Fruit fly (Drosophila melanogaster) whole organism, embryonic: ENCODE results near the gene dgt2.

ENCODE experiments used
- Antp ChIP-seq: fragments of 200-800 bp; sonication (Bioruptor generic); optimal IDR thresholded peaks from 3 replicates; lab custom pipeline; 2016; ENCODE audit warnings: missing biosample characterization, missing genetic modification characterization
- Atf3 ChIP-seq: fragments of 200-800 bp; sonication (Bioruptor generic); optimal IDR thresholded peaks from 3 replicates; lab custom pipeline; 2016; ENCODE audit warnings: missing biosample characterization, missing genetic modification characterization
- BtbVII ChIP-seq: fragments of 200-800 bp; sonication (Bioruptor generic); optimal IDR thresholded peaks from 3 replicates; lab custom pipeline; 2017; ENCODE audit warnings: missing biosample characterization, mild to moderate bottlenecking, missing genetic modification characterization
- C15 ChIP-seq: fragments of 200-800 bp; sonication (Bioruptor generic); IDR thresholded peaks from 3 replicates; pipeline ENCODE4 v1.3.6; 2022; ENCODE audit warnings: missing biosample characterization, missing genetic modification characterization
- CG12391 ChIP-seq: fragments of 200-800 bp; sonication (Bioruptor generic); optimal IDR thresholded peaks from 3 replicates; lab custom pipeline; 2018; ENCODE audit warnings: missing biosample characterization, mild to moderate bottlenecking, missing genetic modification characterization, moderate library complexity
- CG13123 ChIP-seq: fragments of 200-800 bp; sonication (Bioruptor generic); optimal IDR thresholded peaks from 2 replicates; lab custom pipeline; 2016; ENCODE audit warnings: missing biosample characterization, missing genetic modification characterization
- CG13624 ChIP-seq: fragments of 200-800 bp; sonication (Bioruptor generic); optimal IDR thresholded peaks from 2 replicates; lab custom pipeline; 2016; ENCODE audit warnings: missing biosample characterization, missing genetic modification characterization
- CG15073 ChIP-seq: fragments of 200-800 bp; sonication (Bioruptor generic); optimal IDR thresholded peaks from 2 replicates; lab custom pipeline; 2016; ENCODE audit warnings: missing biosample characterization, missing genetic modification characterization
- CG15269 ChIP-seq: fragments of 200-800 bp; sonication (Bioruptor generic); optimal IDR thresholded peaks from 2 replicates; lab custom pipeline; 2018; ENCODE audit warnings: missing biosample characterization, mild to moderate bottlenecking, missing genetic modification characterization, moderate library complexity
- CG15479 ChIP-seq: fragments of 200-800 bp; sonication (Bioruptor generic); optimal IDR thresholded peaks from 3 replicates; lab custom pipeline; 2019; ENCODE audit warnings: missing biosample characterization, mild to moderate bottlenecking, missing genetic modification characterization, moderate library complexity
- CG17829 ChIP-seq: fragments of 200-800 bp; optimal IDR thresholded peaks from 2 replicates; lab custom pipeline; 2019; ENCODE audit warnings: missing biosample characterization, mild to moderate bottlenecking, missing genetic modification characterization, moderate library complexity
- CG17912 ChIP-seq: fragments of 200-800 bp; sonication (Bioruptor generic); optimal IDR thresholded peaks from 2 replicates; lab custom pipeline; 2018; ENCODE audit warnings: missing biosample characterization, mild to moderate bottlenecking, missing genetic modification characterization
- CG1792 ChIP-seq: fragments of 200-800 bp; sonication (Bioruptor generic); optimal IDR thresholded peaks from 2 replicates; lab custom pipeline; 2016; ENCODE audit warnings: missing biosample characterization, missing genetic modification characterization
- CG18262 ChIP-seq: fragments of 200-800 bp; optimal IDR thresholded peaks from 3 replicates; lab custom pipeline; 2019; ENCODE audit warnings: missing biosample characterization, mild to moderate bottlenecking, missing genetic modification characterization, moderate library complexity
- CG2120 ChIP-seq: fragments of 200-800 bp; sonication (Bioruptor generic); optimal IDR thresholded peaks from 3 replicates; lab custom pipeline; 2016; ENCODE audit warnings: missing biosample characterization, missing genetic modification characterization
- CG2678 ChIP-seq: fragments of 200-800 bp; sonication (Bioruptor generic); optimal IDR thresholded peaks from 3 replicates; lab custom pipeline; 2019; ENCODE audit warnings: missing biosample characterization, mild to moderate bottlenecking, missing genetic modification characterization, moderate library complexity
- CG31224 ChIP-seq: fragments of 200-800 bp; sonication (Bioruptor generic); IDR thresholded peaks from 2 replicates; pipeline ENCODE4 v1.3.6; 2022; ENCODE audit warnings: missing biosample characterization, missing genetic modification characterization
- CG4854 ChIP-seq: fragments of 200-800 bp; sonication (Bioruptor generic); optimal IDR thresholded peaks from 2 replicates; lab custom pipeline; 2016; ENCODE audit warnings: missing biosample characterization, missing genetic modification characterization, inconsistent platforms
- CG6272 ChIP-seq: fragments of 200-800 bp; sonication (Bioruptor generic); IDR thresholded peaks from 2 replicates; pipeline ENCODE4 v1.3.6; 2022; ENCODE audit warnings: missing biosample characterization, missing genetic modification characterization
- CG7271 ChIP-seq: fragments of 200-800 bp; sonication (Bioruptor generic); optimal IDR thresholded peaks from 2 replicates; lab custom pipeline; 2018; ENCODE audit warnings: missing biosample characterization, mild to moderate bottlenecking, missing genetic modification characterization, moderate library complexity
- CG8089 ChIP-seq: fragments of 200-800 bp; sonication (Bioruptor generic); optimal IDR thresholded peaks from 3 replicates; lab custom pipeline; 2016; ENCODE audit warnings: missing biosample characterization, missing genetic modification characterization
- CG8281 ChIP-seq: fragments of 200-800 bp; sonication (Bioruptor generic); optimal IDR thresholded peaks from 2 replicates; lab custom pipeline; 2018; ENCODE audit warnings: missing biosample characterization, mild to moderate bottlenecking, missing genetic modification characterization, moderate library complexity
- CG8290 ChIP-seq, 3 experiments: fragments of 200-800 bp; sonication (Bioruptor generic); optimal IDR thresholded peaks; 2 replicates each; lab custom pipeline; 2016 to 2019; ENCODE audit warnings: missing biosample characterization in 3 of 3, missing genetic modification characterization in 3 of 3, mild to moderate bottlenecking in 2 of 3, moderate library complexity in 1 of 3
- CG9797 ChIP-seq: fragments of 200-800 bp; sonication (Bioruptor generic); optimal IDR thresholded peaks from 3 replicates; lab custom pipeline; 2018; ENCODE audit warnings: missing biosample characterization, mild to moderate bottlenecking, missing genetic modification characterization
- Camta ChIP-seq: fragments of 200-800 bp; sonication (Bioruptor generic); optimal IDR thresholded peaks from 2 replicates; lab custom pipeline; 2016; ENCODE audit warnings: missing biosample characterization, missing genetic modification characterization
- Elba2 ChIP-seq: fragments of 200-800 bp; sonication (Bioruptor generic); optimal IDR thresholded peaks from 3 replicates; lab custom pipeline; 2016; ENCODE audit warnings: missing biosample characterization, missing genetic modification characterization
- HLH3B ChIP-seq: fragments of 200-800 bp; sonication (Bioruptor generic); IDR thresholded peaks from 2 replicates; pipeline ENCODE4 v1.3.6; 2022; ENCODE audit warnings: missing biosample characterization, missing genetic modification characterization
- Hey ChIP-seq: fragments of 200-800 bp; sonication (Bioruptor generic); optimal IDR thresholded peaks from 3 replicates; lab custom pipeline; 2018; ENCODE audit warnings: missing biosample characterization, mild to moderate bottlenecking, missing genetic modification characterization
- Jarid2 ChIP-seq: fragments of 200-800 bp; sonication (Bioruptor generic); optimal IDR thresholded peaks from 3 replicates; lab custom pipeline; 2017; ENCODE audit warnings: mild to moderate bottlenecking, missing biosample characterization, missing genetic modification reagents, missing genetic modification characterization
- Lhr ChIP-seq: fragments of 200-800 bp; sonication (Bioruptor generic); optimal IDR thresholded peaks from 3 replicates; lab custom pipeline; 2017; ENCODE audit warnings: mild to moderate bottlenecking, missing biosample characterization, missing genetic modification reagents, missing genetic modification characterization
- NfI ChIP-seq: fragments of 200-800 bp; sonication (Bioruptor generic); optimal IDR thresholded peaks from 3 replicates; lab custom pipeline; 2018; ENCODE audit warnings: missing biosample characterization, mild to moderate bottlenecking, missing genetic modification characterization, moderate library complexity
- abd-A ChIP-seq: fragments of 200-800 bp; sonication (Bioruptor generic); optimal IDR thresholded peaks from 3 replicates; lab custom pipeline; 2019; ENCODE audit warnings: missing biosample characterization, mild to moderate bottlenecking, missing genetic modification characterization, moderate library complexity
- ash1 ChIP-seq: fragments of 200-800 bp; sonication (Bioruptor generic); optimal IDR thresholded peaks from 2 replicates; lab custom pipeline; 2018; ENCODE audit warnings: missing biosample characterization, mild to moderate bottlenecking, missing genetic modification characterization
- az2 ChIP-seq: fragments of 200-800 bp; sonication (Bioruptor generic); optimal IDR thresholded peaks from 3 replicates; lab custom pipeline; 2016; ENCODE audit warnings: missing biosample characterization, missing genetic modification characterization
- chif ChIP-seq, 2 experiments: fragments of 200-800 bp; sonication (Bioruptor generic); optimal IDR thresholded peaks; 3 replicates each; lab custom pipeline; 2016; ENCODE audit warnings: missing biosample characterization in 2 of 2, missing genetic modification characterization in 2 of 2
- ci ChIP-seq: fragments of 200-800 bp; sonication (Bioruptor generic); IDR thresholded peaks from 3 replicates; pipeline ENCODE4 v1.3.6; 2022; ENCODE audit warnings: missing biosample characterization, missing genetic modification characterization
- croc ChIP-seq: fragments of 200-800 bp; sonication (Bioruptor generic); conservative IDR thresholded peaks from 3 replicates; pipeline ENCODE4 v1.3.6; 2022; ENCODE audit warnings: missing biosample characterization, missing genetic modification characterization
- da ChIP-seq: fragments of 200-800 bp; sonication (Bioruptor generic); optimal IDR thresholded peaks from 2 replicates; lab custom pipeline; 2016; ENCODE audit warnings: missing biosample characterization, missing genetic modification characterization
- dpn ChIP-seq, 2 experiments: fragments of 200-800 bp; sonication (Bioruptor generic); optimal IDR thresholded peaks; 3 replicates each; lab custom pipeline; 2016; ENCODE audit warnings: missing biosample characterization in 2 of 2, missing genetic modification characterization in 2 of 2
- eve ChIP-seq, 2 experiments: fragments of >200 bp; optimal IDR thresholded peaks; 2 replicates each; lab custom pipeline; 2017; ENCODE audit warnings: missing biosample characterization in 2 of 2, missing genetic modification characterization in 2 of 2
- fd3F ChIP-seq: fragments of 200-800 bp; sonication (Bioruptor generic); optimal IDR thresholded peaks from 2 replicates; lab custom pipeline; 2018; ENCODE audit warnings: missing biosample characterization, mild to moderate bottlenecking, missing genetic modification characterization, moderate library complexity
- ftz-f1 ChIP-seq: fragments of 200-800 bp; sonication (Bioruptor generic); optimal IDR thresholded peaks from 2 replicates; lab custom pipeline; 2016; ENCODE audit warnings: missing biosample characterization, missing genetic modification characterization
- ham ChIP-seq: fragments of 200-800 bp; sonication (Bioruptor generic); IDR thresholded peaks from 2 replicates; pipeline ENCODE4 v1.3.6; 2022; ENCODE audit warnings: missing biosample characterization, missing genetic modification characterization
- jumu ChIP-seq: fragments of 200-800 bp; sonication (Bioruptor generic); optimal IDR thresholded peaks from 3 replicates; lab custom pipeline; 2016; ENCODE audit warnings: missing biosample characterization, missing genetic modification characterization
- knrl ChIP-seq: fragments of 200-800 bp; sonication (Bioruptor generic); IDR thresholded peaks from 3 replicates; pipeline ENCODE4 v1.3.6; 2022; ENCODE audit warnings: missing biosample characterization, missing genetic modification characterization; ENCODE audit not compliant: partially characterized antibody
- lilli ChIP-seq: fragments of 200-800 bp; sonication (Bioruptor generic); optimal IDR thresholded peaks from 3 replicates; lab custom pipeline; 2016; ENCODE audit warnings: missing biosample characterization, missing genetic modification characterization
- schlank ChIP-seq: fragments of 200-800 bp; sonication (Bioruptor generic); optimal IDR thresholded peaks from 2 replicates; lab custom pipeline; 2018; ENCODE audit warnings: missing biosample characterization, mild to moderate bottlenecking, missing genetic modification characterization
- tup ChIP-seq: fragments of 200-800 bp; sonication (Bioruptor generic); optimal IDR thresholded peaks from 2 replicates; lab custom pipeline; 2016; ENCODE audit warnings: missing biosample characterization, mild to moderate bottlenecking, missing genetic modification characterization, moderate library complexity
- twi ChIP-seq: fragments of 200-800 bp; optimal IDR thresholded peaks from 2 replicates; lab custom pipeline; 2019; ENCODE audit warnings: missing biosample characterization, mild to moderate bottlenecking, missing genetic modification characterization, moderate library complexity

Gene dgt2

DNA sequence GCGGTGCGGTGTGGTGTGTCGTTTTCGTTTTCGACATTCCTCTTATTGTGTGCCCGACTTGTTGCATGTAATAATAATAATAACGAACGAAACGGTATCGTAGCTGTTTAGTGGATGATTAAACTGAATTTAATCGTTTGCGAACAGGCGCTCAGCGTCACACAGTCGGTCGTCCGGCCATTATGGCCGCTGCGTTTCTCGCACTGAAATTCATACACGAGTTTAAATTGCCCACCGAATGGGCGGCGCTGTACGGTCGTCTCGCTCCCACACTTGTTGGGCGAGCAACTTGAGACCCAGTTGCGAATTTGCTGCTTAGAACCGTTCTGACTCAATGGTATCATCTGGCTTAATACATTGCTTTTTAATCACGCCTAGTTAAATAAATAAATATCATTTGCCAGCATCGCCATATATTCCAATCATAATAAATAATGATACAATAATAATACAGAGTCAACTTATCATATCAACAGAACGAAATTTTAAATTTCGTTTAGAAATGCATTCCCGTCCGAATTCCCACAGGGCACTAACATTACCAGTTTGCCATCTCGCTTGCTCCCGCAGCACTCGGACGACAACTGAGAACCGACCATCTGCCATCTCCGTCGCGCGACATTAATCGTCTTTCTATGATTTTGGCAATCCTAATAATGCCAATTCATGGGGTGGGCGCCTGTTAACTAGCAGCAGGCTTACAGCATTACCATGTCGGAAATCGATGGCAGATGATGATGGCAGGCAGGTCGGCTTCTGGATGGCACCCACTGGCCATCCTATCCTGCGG, 21.3 kb downstream of the dgt2 start (continued):
- TF ChIP-seq CG1792: peak; percentile 30
- peak; percentile 91 for TF ChIP-seq CG17829
- peak; percentile 64 for TF ChIP-seq tup (GFP tag; lab: Kevin White, UChicago)
- TF ChIP-seq twi (tag; lab: Kevin White, UChicago): peak; percentile 84
- TF ChIP-seq dpn (GFP tag; optimal IDR thresholded peaks at IDR 0.05; lab: Kevin White, UChicago): peak; percentile 82 to 91
- peak; percentile 89 for TF ChIP-seq CG8290 (GFP tag; optimal IDR thresholded peaks at IDR 0.05; lab: Kevin White, UChicago)
- TF ChIP-seq CG8290 (tag; optimal IDR thresholded peaks at IDR 0.05; lab: Kevin White, UChicago): peak in 1 of 2 experiments; percentile 90
- peak; percentile 86 for TF ChIP-seq CG6272 (GFP tag; lab: Robert Waterston, UW)
- peak; percentile 95 for TF ChIP-seq CG15269 (tag; lab: Kevin White, UChicago)
- peak; percentile 82 for TF ChIP-seq CG8281
- TF ChIP-seq Elba2: no peak
- TF ChIP-seq jumu: peak; percentile 47
- TF ChIP-seq Antp (GFP tag; lab: Kevin White, UChicago): peak; percentile 38
- TF ChIP-seq ash1 (GFP tag; lab: Kevin White, UChicago): no peak
- peak; percentile 73 for TF ChIP-seq Jarid2 (GFP tag; lab: Kevin White, UChicago)
- TF ChIP-seq CG2678: peak; percentile 97
- TF ChIP-seq NfI (GFP tag; lab: Kevin White, UChicago): peak; percentile 95
- peak; percentile 100 for TF ChIP-seq abd-A
- no peak for TF ChIP-seq ci (GFP tag; lab: Robert Waterston, UW)
- TF ChIP-seq CG12391: peak; percentile 92
- no peak for TF ChIP-seq ham (GFP tag; lab: Robert Waterston, UW)
- TF ChIP-seq CG13624 (GFP tag; lab: Kevin White, UChicago): peak; percentile 16
- TF ChIP-seq HLH3B: no peak
- no peak for TF ChIP-seq da
- no peak for TF ChIP-seq C15 (GFP tag; lab: Robert Waterston, UW)
- TF ChIP-seq CG7271 (tag; lab: Kevin White, UChicago): peak; percentile 28
- no peak for TF ChIP-seq ftz-f1 (GFP tag; lab: Kevin White, UChicago)
- no peak for TF ChIP-seq Lhr (GFP tag; lab: Kevin White, UChicago)
- peak; percentile 100 for TF ChIP-seq CG18262 (tag; lab: Kevin White, UChicago)
- peak; percentile 39 for TF ChIP-seq Camta
- TF ChIP-seq CG8089 (GFP tag; lab: Kevin White, UChicago): peak; percentile 48
- peak; percentile 88 for TF ChIP-seq az2 (GFP tag; lab: Kevin White, UChicago)
- peak; percentile 76 to 78 for TF ChIP-seq chif (GFP tag; optimal IDR thresholded peaks at IDR 0.05; lab: Kevin White, UChicago)
- TF ChIP-seq CG9797 (GFP tag; lab: Kevin White, UChicago): peak; percentile 13
- no peak for TF ChIP-seq knrl (GFP tag; lab: Robert Waterston, UW)
- peak; percentile 53 for TF ChIP-seq Atf3 (GFP tag; lab: Kevin White, UChicago)
- no peak for TF ChIP-seq CG15479 (GFP tag; lab: Kevin White, UChicago)
- peak; percentile 89 for TF ChIP-seq schlank (tag; lab: Kevin White, UChicago)
- TF ChIP-seq CG31224: no peak
- TF ChIP-seq BtbVII (GFP tag; lab: Kevin White, UChicago): peak; percentile 91
- TF ChIP-seq lilli (GFP tag; lab: Kevin White, UChicago): peak; percentile 93
- peak; percentile 92 for TF ChIP-seq fd3F (GFP tag; lab: Kevin White, UChicago)
- TF ChIP-seq CG4854: peak; percentile 51
- TF ChIP-seq CG2120 (GFP tag; lab: Kevin White, UChicago): peak; percentile 93
- TF ChIP-seq CG13123 (GFP tag; lab: Kevin White, UChicago): peak; percentile 85
- no peak for TF ChIP-seq eve (GFP tag; optimal IDR thresholded peaks at IDR 0.05; lab: Kevin White, UChicago)
- peak; percentile 66 for TF ChIP-seq Hey
- peak; percentile 89 for TF ChIP-seq croc (GFP tag; lab: Robert Waterston, UW)
- TF ChIP-seq CG15073 (GFP tag; lab: Kevin White, UChicago): peak; percentile 36
- no peak for TF ChIP-seq CG17912 (GFP tag; lab: Kevin White, UChicago)
